Fruit fly (Drosophila melanogaster) whole organism, embryonic: ENCODE results near the gene CG33235.

Source experiments
- Bteb2 ChIP-seq: fragments of 200-800 bp; sonication (Bioruptor generic); optimal IDR thresholded peaks from 2 replicates; lab custom pipeline; 2016; ENCODE audit warnings: missing biosample characterization, missing genetic modification characterization
- CG10209 ChIP-seq: fragments of 200-800 bp; sonication (Bioruptor generic); optimal IDR thresholded peaks from 3 replicates; lab custom pipeline; 2017; ENCODE audit warnings: missing biosample characterization, mild to moderate bottlenecking, missing genetic modification characterization, missing genetic modification reagents
- CG11504 ChIP-seq: fragments of 200-800 bp; sonication (Bioruptor generic); optimal IDR thresholded peaks from 3 replicates; lab custom pipeline; 2019; ENCODE audit warnings: missing biosample characterization, mild to moderate bottlenecking, missing genetic modification characterization, moderate library complexity
- CG12104 ChIP-seq: fragments of 200-800 bp; sonication (Bioruptor generic); optimal IDR thresholded peaks from 3 replicates; lab custom pipeline; 2016; ENCODE audit warnings: missing biosample characterization, missing genetic modification characterization
- CG1233 ChIP-seq: fragments of 200-800 bp; sonication (Bioruptor generic); optimal IDR thresholded peaks from 4 replicates; lab custom pipeline; 2018; ENCODE audit warnings: missing biosample characterization, mild to moderate bottlenecking, missing genetic modification characterization
- CG13424 ChIP-seq: fragments of 200-800 bp; sonication (Bioruptor generic); optimal IDR thresholded peaks from 2 replicates; lab custom pipeline; 2019; ENCODE audit warnings: missing biosample characterization, mild to moderate bottlenecking, missing genetic modification characterization, moderate library complexity
- CG14050 ChIP-seq: fragments of 200-800 bp; sonication (Bioruptor generic); IDR thresholded peaks from 3 replicates; pipeline ENCODE4 v1.3.6; 2022; ENCODE audit warnings: missing biosample characterization, missing genetic modification characterization
- CG14667 ChIP-seq: fragments of 200-800 bp; sonication (Bioruptor generic); IDR thresholded peaks from 2 replicates; pipeline ENCODE4 v1.3.6; 2022; ENCODE audit warnings: missing biosample characterization, missing genetic modification characterization
- CG15269 ChIP-seq: fragments of 200-800 bp; sonication (Bioruptor generic); optimal IDR thresholded peaks from 2 replicates; lab custom pipeline; 2018; ENCODE audit warnings: missing biosample characterization, mild to moderate bottlenecking, missing genetic modification characterization, moderate library complexity
- CG17912 ChIP-seq: fragments of 200-800 bp; sonication (Bioruptor generic); optimal IDR thresholded peaks from 2 replicates; lab custom pipeline; 2018; ENCODE audit warnings: missing biosample characterization, mild to moderate bottlenecking, missing genetic modification characterization
- CG18476 ChIP-seq: fragments of 200-800 bp; sonication (Bioruptor generic); optimal IDR thresholded peaks from 2 replicates; lab custom pipeline; 2016; ENCODE audit warnings: missing biosample characterization, mild to moderate bottlenecking, missing genetic modification characterization
- CG18619 ChIP-seq: fragments of 200-800 bp; sonication (Bioruptor generic); optimal IDR thresholded peaks from 3 replicates; lab custom pipeline; 2017; ENCODE audit warnings: missing biosample characterization, mild to moderate bottlenecking, missing genetic modification characterization
- CG30403 ChIP-seq: fragments of 200-800 bp; sonication (Bioruptor generic); optimal IDR thresholded peaks from 3 replicates; lab custom pipeline; 2016; ENCODE audit warnings: missing biosample characterization, missing genetic modification characterization
- CG3281 ChIP-seq: fragments of 200-800 bp; sonication (Bioruptor generic); optimal IDR thresholded peaks from 3 replicates; lab custom pipeline; 2017; ENCODE audit warnings: missing biosample characterization, mild to moderate bottlenecking, missing genetic modification characterization
- CG3995 ChIP-seq: fragments of 200-800 bp; sonication (Bioruptor generic); optimal IDR thresholded peaks from 3 replicates; lab custom pipeline; 2016; ENCODE audit warnings: missing biosample characterization, missing genetic modification characterization
- CG4424 ChIP-seq: fragments of 200-800 bp; sonication (Bioruptor generic); optimal IDR thresholded peaks from 3 replicates; lab custom pipeline; 2016; ENCODE audit warnings: missing biosample characterization, missing genetic modification characterization
- CG5180 ChIP-seq: fragments of 200-800 bp; sonication (Bioruptor generic); optimal IDR thresholded peaks from 3 replicates; lab custom pipeline; 2017; ENCODE audit warnings: missing biosample characterization, missing genetic modification characterization, mild to moderate bottlenecking, moderate library complexity, missing genetic modification reagents
- CG8388 ChIP-seq: fragments of 200-800 bp; sonication (Bioruptor generic); optimal IDR thresholded peaks from 2 replicates; lab custom pipeline; 2019; ENCODE audit warnings: missing biosample characterization, mild to moderate bottlenecking, missing genetic modification characterization, moderate library complexity
- CoRest ChIP-seq: fragments of 200-800 bp; sonication (Bioruptor generic); optimal IDR thresholded peaks from 3 replicates; lab custom pipeline; 2018; ENCODE audit warnings: missing biosample characterization, mild to moderate bottlenecking, missing genetic modification characterization, moderate library complexity
- E2f1 ChIP-seq: fragments of 200-800 bp; sonication (Bioruptor generic); IDR thresholded peaks from 2 replicates; pipeline ENCODE4 v1.3.6; 2022; ENCODE audit warnings: missing biosample characterization, missing genetic modification characterization
- Hmr ChIP-seq: fragments of 200-800 bp; sonication (Bioruptor generic); optimal IDR thresholded peaks from 3 replicates; lab custom pipeline; 2017; ENCODE audit warnings: mild to moderate bottlenecking, missing biosample characterization, missing genetic modification reagents, missing genetic modification characterization
- Hr51 ChIP-seq, 2 experiments: fragments of 200-800 bp; sonication (Bioruptor generic); optimal IDR thresholded peaks; 2 replicates in 1 of 2; 3 replicates in 1 of 2; lab custom pipeline; 2016 to 2018; ENCODE audit warnings: missing biosample characterization in 2 of 2, missing genetic modification characterization in 2 of 2, mild to moderate bottlenecking in 1 of 2, moderate library complexity in 1 of 2
- MTF-1 ChIP-seq: fragments of 200-800 bp; sonication (Bioruptor generic); optimal IDR thresholded peaks from 2 replicates; lab custom pipeline; 2018; ENCODE audit warnings: missing biosample characterization, mild to moderate bottlenecking, missing genetic modification characterization, borderline replicate concordance
- Med ChIP-seq: fragments of 200-800 bp; sonication (Bioruptor generic); peaks from one replicate; lab custom pipeline; 2016; ENCODE audit warnings: missing biosample characterization, missing genetic modification characterization, mild to moderate bottlenecking, inconsistent platforms, moderate library complexity
- Meics ChIP-seq: fragments of 200-800 bp; sonication (Bioruptor generic); optimal IDR thresholded peaks from 2 replicates; lab custom pipeline; 2017; ENCODE audit warnings: missing biosample characterization, mild to moderate bottlenecking, missing genetic modification characterization
- Mrtf ChIP-seq: fragments of 200-800 bp; sonication (Bioruptor generic); IDR thresholded peaks from 3 replicates; pipeline ENCODE4 v1.3.6; 2022; ENCODE audit warnings: missing biosample characterization, missing genetic modification characterization
- Nf-YA ChIP-seq: fragments of 200-800 bp; sonication (Bioruptor generic); IDR thresholded peaks from 2 replicates; pipeline ENCODE4 v1.3.6; 2022; ENCODE audit warnings: missing biosample characterization, missing genetic modification characterization
- Pdp1 ChIP-seq, 2 experiments: fragments of 200-800 bp; sonication (Bioruptor generic); optimal IDR thresholded peaks; 3 replicates each; lab custom pipeline; 2016; ENCODE audit warnings: missing biosample characterization in 2 of 2, missing genetic modification characterization in 2 of 2, mild to moderate bottlenecking in 1 of 2, moderate library complexity in 1 of 2
- Ptx1 ChIP-seq: fragments of 200-800 bp; sonication (Bioruptor generic); IDR thresholded peaks from 2 replicates; pipeline ENCODE4 v1.3.6; 2022; ENCODE audit warnings: missing biosample characterization, missing genetic modification characterization
- dmrt99B ChIP-seq: fragments of 200-800 bp; sonication (Bioruptor generic); optimal IDR thresholded peaks from 2 replicates; lab custom pipeline; 2018; ENCODE audit warnings: missing biosample characterization, mild to moderate bottlenecking, missing genetic modification characterization, moderate library complexity
- dysf ChIP-seq: fragments of 200-800 bp; sonication (Bioruptor generic); IDR thresholded peaks from 3 replicates; pipeline ENCODE4 v1.3.6; 2022; ENCODE audit warnings: missing biosample characterization, missing genetic modification characterization
- fd96Cb ChIP-seq: fragments of 200-800 bp; sonication (Bioruptor generic); optimal IDR thresholded peaks from 2 replicates; lab custom pipeline; 2018; ENCODE audit warnings: missing biosample characterization, mild to moderate bottlenecking, missing genetic modification characterization, moderate library complexity
- grau ChIP-seq: fragments of 200-800 bp; optimal IDR thresholded peaks from 3 replicates; lab custom pipeline; 2019; ENCODE audit warnings: missing biosample characterization, mild to moderate bottlenecking, missing genetic modification characterization, moderate library complexity
- ind ChIP-seq: fragments of 200-800 bp; sonication (Bioruptor generic); optimal IDR thresholded peaks from 3 replicates; lab custom pipeline; 2016; ENCODE audit warnings: missing biosample characterization, missing genetic modification characterization
- insv ChIP-seq, 2 experiments: fragments of 200-800 bp; sonication (Bioruptor generic); optimal IDR thresholded peaks; 3 replicates each; lab custom pipeline; 2016 to 2018; ENCODE audit warnings: missing biosample characterization in 2 of 2, missing genetic modification characterization in 2 of 2
- kay ChIP-seq: fragments of 200-800 bp; sonication (Bioruptor generic); optimal IDR thresholded peaks from 2 replicates; lab custom pipeline; 2016; ENCODE audit warnings: missing biosample characterization, missing genetic modification characterization
- lola ChIP-seq, 3 experiments: fragments of >200 bp in 2 of 3; fragments of 200-800 bp in 1 of 3; sonication (Bioruptor generic) in 1 of 3; optimal IDR thresholded peaks; 2 replicates each; lab custom pipeline; 2017 to 2019; ENCODE audit warnings: missing biosample characterization in 3 of 3, missing genetic modification characterization in 3 of 3, mild to moderate bottlenecking in 1 of 3, moderate library complexity in 1 of 3
- pan ChIP-seq, 4 experiments: fragments of >200 bp in 3 of 4; fragments of 200-800 bp in 1 of 4; sonication (Bioruptor generic) in 1 of 4; optimal IDR thresholded peaks in 3 of 4; IDR thresholded peaks in 1 of 4; 2 replicates each; pipeline versions ENCODE4 v1.3.6 to Lab custom; 2017 to 2022; ENCODE audit warnings: missing biosample characterization in 2 of 4, missing genetic modification characterization in 2 of 4, mixed read lengths in 1 of 4
- psq ChIP-seq: fragments of 200-800 bp; sonication (Bioruptor generic); optimal IDR thresholded peaks from 2 replicates; lab custom pipeline; 2017; ENCODE audit warnings: missing biosample characterization, missing genetic modification characterization
- ranshi ChIP-seq: fragments of 200-800 bp; sonication (Bioruptor generic); IDR thresholded peaks from 2 replicates; pipeline ENCODE4 v1.3.6; 2022; ENCODE audit warnings: missing biosample characterization, missing genetic modification characterization
- run ChIP-seq: fragments of 200-800 bp; sonication (Bioruptor generic); optimal IDR thresholded peaks from 3 replicates; lab custom pipeline; 2018; ENCODE audit warnings: missing biosample characterization, mild to moderate bottlenecking, missing genetic modification characterization
- sens-2 ChIP-seq: fragments of 200-800 bp; sonication (Bioruptor generic); IDR thresholded peaks from 2 replicates; pipeline ENCODE4 v1.3.6; 2022; ENCODE audit warnings: missing biosample characterization, missing genetic modification characterization
- seq ChIP-seq: fragments of 200-800 bp; sonication (Bioruptor generic); IDR thresholded peaks from 2 replicates; pipeline ENCODE4 v1.3.6; 2022; ENCODE audit warnings: missing biosample characterization, missing genetic modification characterization
- sug ChIP-seq: fragments of 200-800 bp; optimal IDR thresholded peaks from 2 replicates; lab custom pipeline; 2019; ENCODE audit warnings: missing biosample characterization, mild to moderate bottlenecking, missing genetic modification characterization, moderate library complexity
- tap ChIP-seq: fragments of 200-800 bp; optimal IDR thresholded peaks from 3 replicates; lab custom pipeline; 2019; ENCODE audit warnings: missing biosample characterization, mild to moderate bottlenecking, missing genetic modification characterization, moderate library complexity
- tio ChIP-seq: fragments of 200-800 bp; sonication (Bioruptor generic); optimal IDR thresholded peaks from 2 replicates; lab custom pipeline; 2017; ENCODE audit warnings: missing biosample characterization, missing genetic modification characterization, inconsistent platforms
- unpg ChIP-seq: fragments of 200-800 bp; sonication (Bioruptor generic); optimal IDR thresholded peaks from 3 replicates; lab custom pipeline; 2018; ENCODE audit warnings: missing biosample characterization, mild to moderate bottlenecking, missing genetic modification characterization, moderate library complexity
- vvl ChIP-seq: fragments of 200-800 bp; sonication (Bioruptor generic); IDR thresholded peaks from 2 replicates; pipeline ENCODE4 v1.3.6; 2022; ENCODE audit warnings: missing biosample characterization, missing genetic modification characterization
- zen2 ChIP-seq: fragments of 200-800 bp; sonication (Bioruptor generic); IDR thresholded peaks from 3 replicates; pipeline ENCODE4 v1.3.6; 2022; ENCODE audit warnings: missing biosample characterization, missing genetic modification characterization; ENCODE audit not compliant: partially characterized antibody

CG33235 gene

DNA sequence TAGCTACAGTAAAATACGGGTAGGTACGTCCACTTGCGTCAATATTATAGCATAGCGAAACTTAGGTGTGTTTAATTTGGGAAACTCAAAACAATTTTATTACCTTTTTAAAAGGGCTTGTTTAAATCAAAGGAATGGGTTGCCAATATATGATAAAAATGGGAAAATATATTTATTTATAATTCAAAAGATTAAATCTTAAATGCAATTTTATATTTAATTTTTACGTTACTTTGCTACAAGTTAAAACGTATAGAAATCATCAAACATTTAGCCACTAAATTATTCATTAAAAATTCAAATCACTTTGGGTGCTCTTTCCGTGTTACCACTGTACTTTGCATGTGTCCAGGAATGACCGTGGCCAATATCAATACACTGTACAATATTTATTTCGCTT is 50.4 kb downstream of the CG33235 start (continued):
- TF ChIP-seq dmrt99B (tag; lab: Kevin White, UChicago) = peak; percentile 58
- no peak for TF ChIP-seq Mrtf (GFP tag; lab: Robert Waterston, UW)
- peak; percentile 58 for TF ChIP-seq Meics
- no peak for TF ChIP-seq ranshi
- 0 out of 2 replicates have a peak, but pooled peaks have one; percentile 30 for TF ChIP-seq seq (GFP tag; lab: Robert Waterston, UW)
- TF ChIP-seq CG10209 (GFP tag; lab: Kevin White, UChicago) = peak; percentile 36
- peak; percentile 40; the same call in 1 of the 2 replicates for TF ChIP-seq Ptx1 (GFP tag; lab: Robert Waterston, UW)
- TF ChIP-seq CG8388 (GFP tag; lab: Kevin White, UChicago) = peak; percentile 18
- no peak for TF ChIP-seq pan (optimal IDR thresholded peaks at IDR 0.05; lab: Kevin White, UChicago)
- TF ChIP-seq pan (GFP tag; optimal IDR thresholded peaks at IDR 0.05 in 1 of 2, IDR thresholded peaks at IDR 0.05 in 1 of 2) = peak in 1 of 2 experiments; percentile 4
- TF ChIP-seq unpg (GFP tag; lab: Kevin White, UChicago) = peak; percentile 31
- no peak for TF ChIP-seq lola (GFP tag; optimal IDR thresholded peaks at IDR 0.05; lab: Kevin White, UChicago)
- TF ChIP-seq zen2 = no peak
- TF ChIP-seq tap (tag; lab: Kevin White, UChicago) = peak; percentile 27
- TF ChIP-seq CG1233 = peak; percentile 6
- peak; percentile 55 for TF ChIP-seq CG3281 (GFP tag; lab: Kevin White, UChicago)
- peak; percentile 55; the same call in 2 of the 3 replicates for TF ChIP-seq dysf (GFP tag; lab: Robert Waterston, UW)
- no peak for TF ChIP-seq MTF-1 (GFP tag; lab: Kevin White, UChicago)
- peak; percentile 73 for TF ChIP-seq CG11504 (tag; lab: Kevin White, UChicago)
- peak; percentile 14 for TF ChIP-seq CG18619 (GFP tag; lab: Kevin White, UChicago)
- peak; percentile 10 for TF ChIP-seq tio (GFP tag; lab: Kevin White, UChicago)
- no peak for TF ChIP-seq kay (GFP tag; lab: Kevin White, UChicago)
- no peak for TF ChIP-seq Nf-YA (GFP tag; lab: Robert Waterston, UW)
- TF ChIP-seq sens-2 (GFP tag; lab: Robert Waterston, UW) = no peak
- no peak for TF ChIP-seq insv (GFP tag; optimal IDR thresholded peaks at IDR 0.05; lab: Kevin White, UChicago)
- TF ChIP-seq CG14050 = no peak
- TF ChIP-seq CG18476 (GFP tag; lab: Kevin White, UChicago) = no peak
- peak; percentile 29 for TF ChIP-seq CG12104
- TF ChIP-seq Hr51 (GFP tag; optimal IDR thresholded peaks at IDR 0.05; lab: Kevin White, UChicago) = peak in 1 of 2 experiments; percentile 60
- no peak for TF ChIP-seq Bteb2
- TF ChIP-seq Med (GFP tag; lab: Kevin White, UChicago) = peak; percentile 65
- 0 out of 2 replicates have a peak, but pooled peaks have one; percentile 6 for TF ChIP-seq vvl (GFP tag; lab: Robert Waterston, UW)
- TF ChIP-seq CG14667 (GFP tag; lab: Robert Waterston, UW) = no peak
- no peak for TF ChIP-seq run (tag; lab: Kevin White, UChicago)
- TF ChIP-seq CG5180 = no peak
- TF ChIP-seq CoRest (tag; lab: Kevin White, UChicago) = peak; percentile 64
- no peak for TF ChIP-seq CG17912 (GFP tag; lab: Kevin White, UChicago)
- TF ChIP-seq CG13424 (tag; lab: Kevin White, UChicago) = peak; percentile 54
- TF ChIP-seq CG30403 (GFP tag; lab: Kevin White, UChicago) = peak; percentile 43
- no peak for TF ChIP-seq psq
- TF ChIP-seq E2f1 = no peak
- peak; percentile 85 for TF ChIP-seq grau (tag; lab: Kevin White, UChicago)
- peak; percentile 65 for TF ChIP-seq CG15269 (tag; lab: Kevin White, UChicago)
- peak; percentile 30 for TF ChIP-seq sug (tag; lab: Kevin White, UChicago)
- no peak for TF ChIP-seq Pdp1 (GFP tag; optimal IDR thresholded peaks at IDR 0.05; lab: Kevin White, UChicago)
- TF ChIP-seq CG3995 (GFP tag; lab: Kevin White, UChicago) = no peak
- peak; percentile 11 for TF ChIP-seq CG4424 (GFP tag; lab: Kevin White, UChicago)
- TF ChIP-seq fd96Cb (tag; lab: Kevin White, UChicago) = peak; percentile 11
- peak; percentile 24 for TF ChIP-seq ind (GFP tag; lab: Kevin White, UChicago)
- TF ChIP-seq Hmr (GFP tag; lab: Kevin White, UChicago) = peak; percentile 53
